ENCODE assay signal across 4 fruit fly cellular contexts in the genomic region with DNA sequence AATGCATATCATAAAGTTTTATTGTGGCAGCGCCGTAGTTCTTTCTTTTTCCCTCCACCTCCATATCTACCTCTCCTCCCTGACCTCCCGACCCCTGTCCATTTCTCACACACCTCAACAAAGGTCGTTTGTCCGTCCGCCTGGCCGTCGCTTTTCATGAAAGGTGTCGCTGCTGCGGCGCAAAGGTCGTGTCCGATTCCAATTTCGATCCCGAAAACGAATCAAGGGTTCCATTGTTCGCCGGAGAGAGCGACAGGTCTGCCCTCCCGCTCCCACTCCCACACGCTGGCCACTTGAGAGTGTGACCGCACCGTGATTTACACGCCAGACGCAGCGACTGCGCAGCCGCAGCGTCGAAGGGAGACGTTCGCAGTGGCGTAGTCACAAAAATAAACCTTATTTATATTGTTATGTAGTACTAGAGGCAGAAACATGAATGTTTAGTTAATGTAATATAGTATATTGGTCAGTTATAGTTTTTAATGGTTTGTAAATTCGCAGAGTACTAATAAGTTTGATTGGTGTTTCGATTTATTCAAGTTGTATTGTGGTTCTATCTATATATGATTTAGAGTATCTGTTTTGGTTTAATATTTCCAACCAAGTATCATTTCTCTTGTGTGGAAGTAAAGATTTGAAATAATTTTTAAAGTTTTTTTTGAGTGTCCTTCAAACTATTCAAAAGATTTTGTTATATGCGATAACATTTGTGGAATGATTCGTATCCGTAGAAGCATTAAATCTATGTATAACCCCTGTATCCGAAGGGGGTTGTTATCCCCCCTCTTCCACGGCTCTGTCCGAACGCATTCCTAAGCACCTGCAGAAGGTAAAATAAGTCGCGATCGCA.
TF ChIP-seq lines count a peak whose summit lies in the region.

No protein-coding gene starts in this region.

- TF ChIP-seq CTCF in whole organism, embryonic (GFP tag; optimal IDR thresholded peaks at IDR 0.05; lab: Kevin White, UChicago): no peak

TF ChIP-seq in whole organism, embryonic, 481 proteins besides CTCF, POLR2A, EP300 and RAD21 (continues in another document):
- TF ChIP-seq Jarid2 (GFP tag; optimal IDR thresholded peaks at IDR 0.05; lab: Kevin White, UChicago) (no peak), CG18262 (tag; optimal IDR thresholded peaks at IDR 0.05; lab: Kevin White, UChicago) (peak; percentile 91), CG31388 (GFP tag; optimal IDR thresholded peaks at IDR 0.05; lab: Kevin White, UChicago) (peak; percentile 26), CG7556 (GFP tag; optimal IDR thresholded peaks at IDR 0.05; lab: Kevin White, UChicago) (peak; percentile 85), Mad (GFP tag; optimal IDR thresholded peaks at IDR 0.05; lab: Kevin White, UChicago) (peak; percentile 13), CG4820 (GFP tag; optimal IDR thresholded peaks at IDR 0.05; lab: Kevin White, UChicago) (peak; percentile 75), CG4730 (GFP tag; IDR thresholded peaks at IDR 0.05; lab: Robert Waterston, UW) (no peak), Nf-YC (tag; optimal IDR thresholded peaks at IDR 0.05; lab: Kevin White, UChicago) (no peak), CG11456 (GFP tag; IDR thresholded peaks at IDR 0.05; lab: Robert Waterston, UW) (no peak), Oli (tag; optimal IDR thresholded peaks at IDR 0.05; lab: Kevin White, UChicago) (peak; percentile 75), Opbp (GFP tag; IDR thresholded peaks at IDR 0.05; lab: Robert Waterston, UW; ENCODE audit: partially characterized antibody) (no peak), mld (GFP tag; IDR thresholded peaks at IDR 0.05; lab: Robert Waterston, UW; ENCODE audit: partially characterized antibody) (no peak), esg (GFP tag; conservative IDR thresholded peaks at IDR 0.05; lab: Robert Waterston, UW) (peak; percentile 44; the same call in 1 of the 2 replicates), tgo (GFP tag; IDR thresholded peaks at IDR 0.05; lab: Robert Waterston, UW) (peak; percentile 26; the same call in 1 of the 3 replicates), Tbp (GFP tag; optimal IDR thresholded peaks at IDR 0.05; lab: Kevin White, UChicago) (no peak), CG31365 (tag; optimal IDR thresholded peaks at IDR 0.05; lab: Kevin White, UChicago) (no peak), Med (GFP tag; lab: Kevin White, UChicago) (peak; percentile 63), Mes4 (GFP tag; optimal IDR thresholded peaks at IDR 0.05; lab: Kevin White, UChicago) (peak; percentile 31)

TF ChIP-seq in whole organism, prepupa, 60 proteins besides CTCF, POLR2A, EP300 and RAD21 (continues in another document):
- no peak for TF ChIP-seq fkh (GFP tag; optimal IDR thresholded peaks at IDR 0.05; lab: Kevin White, UChicago)
- TF ChIP-seq pdm3 (GFP tag; optimal IDR thresholded peaks at IDR 0.05; lab: Kevin White, UChicago): no peak
- TF ChIP-seq Hr38 (GFP tag; optimal IDR thresholded peaks at IDR 0.05; lab: Kevin White, UChicago): no peak
- TF ChIP-seq Ets96B (tag; optimal IDR thresholded peaks at IDR 0.05; lab: Kevin White, UChicago): peak; percentile 83
- TF ChIP-seq dac (GFP tag; optimal IDR thresholded peaks at IDR 0.05; lab: Kevin White, UChicago): no peak
- no peak for TF ChIP-seq Eip93F (GFP tag; optimal IDR thresholded peaks at IDR 0.05; lab: Kevin White, UChicago)
- TF ChIP-seq CG6808 (GFP tag; optimal IDR thresholded peaks at IDR 0.05; lab: Kevin White, UChicago): peak; percentile 90
- peak; percentile 78 for TF ChIP-seq dsx (GFP tag; optimal IDR thresholded peaks at IDR 0.05; lab: Kevin White, UChicago; ENCODE audit: poor library complexity, severe bottlenecking)
- peak; percentile 85 for TF ChIP-seq CG3919 (GFP tag; optimal IDR thresholded peaks at IDR 0.05; lab: Kevin White, UChicago)
- peak; percentile 48 for TF ChIP-seq Blimp-1 (GFP tag; optimal IDR thresholded peaks at IDR 0.05; lab: Kevin White, UChicago)
- peak; percentile 80 for TF ChIP-seq acj6 (GFP tag; optimal IDR thresholded peaks at IDR 0.05; lab: Kevin White, UChicago)
- TF ChIP-seq CG32006 (GFP tag; optimal IDR thresholded peaks at IDR 0.05; lab: Kevin White, UChicago): no peak
- peak; percentile 92 for TF ChIP-seq fd59A (GFP tag; optimal IDR thresholded peaks at IDR 0.05; lab: Kevin White, UChicago)
- TF ChIP-seq CG10631 (GFP tag; optimal IDR thresholded peaks at IDR 0.05; lab: Kevin White, UChicago): peak; percentile 91
- no peak for TF ChIP-seq vri (GFP tag; optimal IDR thresholded peaks at IDR 0.05; lab: Kevin White, UChicago)
- TF ChIP-seq Eip75B (GFP tag; optimal IDR thresholded peaks at IDR 0.05; lab: Kevin White, UChicago): peak; percentile 90
- TF ChIP-seq CG8632 (GFP tag; optimal IDR thresholded peaks at IDR 0.05; lab: Kevin White, UChicago): peak; percentile 80
- peak; percentile 83 for TF ChIP-seq CG10669 (GFP tag; optimal IDR thresholded peaks at IDR 0.05; lab: Kevin White, UChicago)
- peak; percentile 91 for TF ChIP-seq esn (GFP tag; optimal IDR thresholded peaks at IDR 0.05; lab: Kevin White, UChicago)
- TF ChIP-seq CG1621 (tag; optimal IDR thresholded peaks at IDR 0.05; lab: Kevin White, UChicago): peak; percentile 42
- no peak for TF ChIP-seq eg (GFP tag; IDR thresholded peaks at IDR 0.05; lab: Robert Waterston, UW)

TF ChIP-seq in whole organism, pupa, 21 proteins besides CTCF, POLR2A, EP300 and RAD21:
- TF ChIP-seq CG15710 (tag; optimal IDR thresholded peaks at IDR 0.05; lab: Kevin White, UChicago) (peak; percentile 88), fd96Ca (GFP tag; IDR thresholded peaks at IDR 0.05; lab: Robert Waterston, UW) (no peak), CG12605 (GFP tag; IDR thresholded peaks at IDR 0.05; lab: Robert Waterston, UW) (no peak), CG4496 (GFP tag; IDR thresholded peaks at IDR 0.05; lab: Robert Waterston, UW) (no peak), CG14655 (GFP tag; optimal IDR thresholded peaks at IDR 0.05; lab: Kevin White, UChicago) (no peak), Pif1B (GFP tag; optimal IDR thresholded peaks at IDR 0.05; lab: Kevin White, UChicago) (peak; percentile 33), EcR (GFP tag; optimal IDR thresholded peaks at IDR 0.05; lab: Kevin White, UChicago) (peak; percentile 57), CG34367 (tag; optimal IDR thresholded peaks at IDR 0.05; lab: Kevin White, UChicago) (peak; percentile 71), gl (tag; optimal IDR thresholded peaks at IDR 0.05; lab: Kevin White, UChicago) (no peak), Snoo (tag; optimal IDR thresholded peaks at IDR 0.05; lab: Kevin White, UChicago) (peak; percentile 77), CG8301 (tag; optimal IDR thresholded peaks at IDR 0.05; lab: Kevin White, UChicago) (no peak), CG9948 (tag; optimal IDR thresholded peaks at IDR 0.05; lab: Kevin White, UChicago) (peak; percentile 79), CG17806 (tag; optimal IDR thresholded peaks at IDR 0.05; lab: Kevin White, UChicago) (peak; percentile 67), CG32121 (GFP tag; IDR thresholded peaks at IDR 0.05; lab: Robert Waterston, UW) (no peak), CG8159 (tag; optimal IDR thresholded peaks at IDR 0.05; lab: Kevin White, UChicago) (peak; percentile 90)

TF ChIP-seq in whole organism, wandering third instar larva, 38 proteins besides CTCF, POLR2A, EP300 and RAD21 (continues in another document):
- TF ChIP-seq woc (GFP tag; optimal IDR thresholded peaks at IDR 0.05; lab: Kevin White, UChicago) (peak; percentile 79), br (GFP tag; optimal IDR thresholded peaks at IDR 0.05; lab: Kevin White, UChicago) (peak; percentile 77), dsf (GFP tag; optimal IDR thresholded peaks at IDR 0.05; lab: Kevin White, UChicago; ENCODE audit: borderline replicate concordance) (no peak), sage (GFP tag; optimal IDR thresholded peaks at IDR 0.05; lab: Kevin White, UChicago) (no peak), tai (GFP tag; optimal IDR thresholded peaks at IDR 0.05; lab: Kevin White, UChicago) (no peak), CG32264 (GFP tag; optimal IDR thresholded peaks at IDR 0.05; lab: Kevin White, UChicago) (no peak), Hr78 (GFP tag; optimal IDR thresholded peaks at IDR 0.05; lab: Kevin White, UChicago) (no peak), Vsx2 (GFP tag; optimal IDR thresholded peaks at IDR 0.05; lab: Kevin White, UChicago; ENCODE audit: partially characterized antibody) (no peak), fru (GFP tag; optimal IDR thresholded peaks at IDR 0.05; lab: Kevin White, UChicago) (peak; percentile 87), Hnf4 (GFP tag; optimal IDR thresholded peaks at IDR 0.05; lab: Kevin White, UChicago) (no peak), N (GFP tag; optimal IDR thresholded peaks at IDR 0.05; lab: Kevin White, UChicago) (no peak), Abd-B (GFP tag; optimal IDR thresholded peaks at IDR 0.05; lab: Kevin White, UChicago) (no peak), Sp1 (GFP tag; optimal IDR thresholded peaks at IDR 0.05; lab: Kevin White, UChicago) (peak; percentile 81), Hr83 (GFP tag; optimal IDR thresholded peaks at IDR 0.05; lab: Kevin White, UChicago; ENCODE audit: poor library complexity, severe bottlenecking) (no peak), sv (GFP tag; optimal IDR thresholded peaks at IDR 0.05; lab: Kevin White, UChicago) (peak; percentile 18), ey (GFP tag; optimal IDR thresholded peaks at IDR 0.05; lab: Kevin White, UChicago) (peak; percentile 83), HLH106 (tag; optimal IDR thresholded peaks at IDR 0.05; lab: Kevin White, UChicago) (peak; percentile 76), psq (GFP tag; optimal IDR thresholded peaks at IDR 0.05; lab: Kevin White, UChicago) (no peak), h (GFP tag; optimal IDR thresholded peaks at IDR 0.05; lab: Kevin White, UChicago) (peak; percentile 75), usp (GFP tag; optimal IDR thresholded peaks at IDR 0.05; lab: Kevin White, UChicago) (no peak), OdsH (GFP tag; optimal IDR thresholded peaks at IDR 0.05; lab: Kevin White, UChicago) (peak; percentile 76), pan (optimal IDR thresholded peaks at IDR 0.05; lab: Kevin White, UChicago) (no peak), Myc (optimal IDR thresholded peaks at IDR 0.05; lab: Kevin White, UChicago) (no peak), brk (GFP tag; optimal IDR thresholded peaks at IDR 0.05; lab: Kevin White, UChicago) (no peak), CG9705 (GFP tag; optimal IDR thresholded peaks at IDR 0.05; lab: Kevin White, UChicago) (peak; percentile 22), GATAd (GFP tag; optimal IDR thresholded peaks at IDR 0.05; lab: Kevin White, UChicago) (no peak), Dif (GFP tag; optimal IDR thresholded peaks at IDR 0.05; lab: Kevin White, UChicago; ENCODE audit: partially characterized antibody) (no peak), rgr (GFP tag; optimal IDR thresholded peaks at IDR 0.05; lab: Kevin White, UChicago) (no peak), Jra (GFP tag; optimal IDR thresholded peaks at IDR 0.05; lab: Kevin White, UChicago) (peak; percentile 25), dl (GFP tag; optimal IDR thresholded peaks at IDR 0.05; lab: Kevin White, UChicago; ENCODE audit: insufficient read depth in 1 of 2, partially characterized antibody in 2 of 2) (no peak), jim (GFP tag; optimal IDR thresholded peaks at IDR 0.05; lab: Kevin White, UChicago) (no peak), foxo (GFP tag; optimal IDR thresholded peaks at IDR 0.05; lab: Kevin White, UChicago) (peak in 1 of 2 experiments; percentile 85), Dfd (GFP tag; optimal IDR thresholded peaks at IDR 0.05; lab: Kevin White, UChicago) (no peak)
